Worm (Caenorhabditis elegans) whole organism, young adult: ENCODE data around the gene ZK1290.13.

Experiments
- B0035.1 ChIP-seq: sonication (generic microtip); optimal IDR thresholded peaks from 2 replicates; lab custom pipeline; 2016; ENCODE audit warnings: missing genetic modification characterization, mild to moderate bottlenecking, missing compliant biosample characterization, missing genotype, missing genetic modification reagents
- ama-1 ChIP-seq, 3 experiments: fragments of 150-350 bp in 1 of 3; sonication (generic microtip) in 2 of 3; optimal IDR thresholded peaks; 2 replicates each; lab custom pipeline; 2014 to 2018; ENCODE audit warnings: missing biosample characterization in 2 of 3, missing genetic modification characterization in 2 of 3, missing genetic modification reagents in 2 of 3
- aptf-3 ChIP-seq: fragments of 200-800 bp; sonication (Bioruptor generic); IDR thresholded peaks from 2 replicates; pipeline ENCODE4 v1.3.6; 2022; ENCODE audit warnings: missing genetic modification characterization, missing compliant biosample characterization
- cebp-1 ChIP-seq, 2 experiments: fragments of 200-800 bp in 1 of 2; sonication (Bioruptor generic) in 1 of 2; sonication (generic microtip) in 1 of 2; IDR thresholded peaks in 1 of 2; optimal IDR thresholded peaks in 1 of 2; 2 replicates each; pipeline versions ENCODE4 v1.3.6 to Lab custom; 2017 to 2022; ENCODE audit warnings: missing compliant biosample characterization in 2 of 2, missing genetic modification characterization in 2 of 2, mild to moderate bottlenecking in 1 of 2, missing genetic modification reagents in 1 of 2, moderate library complexity in 1 of 2
- hlh-12 ChIP-seq: sonication (generic microtip); optimal IDR thresholded peaks from 2 replicates; lab custom pipeline; 2016; ENCODE audit warnings: missing genetic modification characterization, missing compliant biosample characterization
- pbrm-1 ChIP-seq: fragments of 200-800 bp; sonication (Bioruptor generic); IDR thresholded peaks from 2 replicates; pipeline ENCODE4 v1.3.6; 2022; ENCODE audit warnings: missing genetic modification reagents, missing genetic modification characterization, missing compliant biosample characterization
- snpc-1.1 ChIP-seq: sonication (generic microtip); optimal IDR thresholded peaks from 2 replicates; lab custom pipeline; 2017; ENCODE audit warnings: missing genetic modification characterization, mild to moderate bottlenecking, missing compliant biosample characterization, antibody characterized with exemption, moderate library complexity, missing genotype, missing genetic modification reagents; ENCODE audit not compliant: insufficient read depth
- snpc-4 ChIP-seq, 5 experiments: fragments of 150-350 bp in 1 of 5; sonication (generic microtip) in 4 of 5; optimal IDR thresholded peaks; 2 replicates each; lab custom pipeline; 2014 to 2018; ENCODE audit warnings: missing genetic modification characterization in 5 of 5, missing biosample characterization in 3 of 5, antibody characterized with exemption in 2 of 5, mild to moderate bottlenecking in 2 of 5, missing compliant biosample characterization in 2 of 5, missing genotype in 2 of 5, moderate library complexity in 2 of 5, missing genetic modification reagents in 1 of 5

ce11 chrII:7570820-7571219 lies 36.0 kb downstream of the ZK1290.13 start:
- TF ChIP-seq ama-1 (optimal IDR thresholded peaks at IDR 0.05; lab: Kevin White, UChicago) (no peak), ama-1 (GFP tag; optimal IDR thresholded peaks at IDR 0.05; lab: Kevin White, UChicago) (no peak), snpc-4 (GFP tag; optimal IDR thresholded peaks at IDR 0.05; lab: Kevin White, UChicago) (no peak), snpc-4 (tag; optimal IDR thresholded peaks at IDR 0.05; lab: Kevin White, UChicago) (no peak), cebp-1 (GFP tag; IDR thresholded peaks at IDR 0.05; lab: Robert Waterston, UW) (no peak), cebp-1 (tag; optimal IDR thresholded peaks at IDR 0.05; lab: Kevin White, UChicago) (no peak), hlh-12 (tag; lab: Kevin White, UChicago) (no peak), pbrm-1 (GFP tag; lab: Robert Waterston, UW) (no peak), B0035.1 (no peak), aptf-3 (GFP tag; lab: Robert Waterston, UW) (no peak), snpc-1.1 (tag; lab: Kevin White, UChicago) (no peak)
